Fruit fly (Drosophila melanogaster) whole organism, pupa: ENCODE data around the gene CtsB.

Experiments
- CG10348 ChIP-seq: fragments of 200-800 bp; sonication (Bioruptor generic); IDR thresholded peaks from 2 replicates; pipeline ENCODE4 v1.3.6; 2022; ENCODE audit warnings: missing biosample characterization, missing genetic modification characterization
- CG12605 ChIP-seq: fragments of 200-800 bp; sonication (Bioruptor generic); IDR thresholded peaks from 2 replicates; pipeline ENCODE4 v1.3.6; 2022; ENCODE audit warnings: missing biosample characterization, missing genetic modification characterization
- CG13204 ChIP-seq: fragments of 200-800 bp; sonication (Bioruptor generic); optimal IDR thresholded peaks from 2 replicates; lab custom pipeline; 2018; ENCODE audit warnings: missing biosample characterization, mild to moderate bottlenecking, missing genetic modification characterization, moderate library complexity
- CG14655 ChIP-seq: fragments of 200-800 bp; sonication (Bioruptor generic); optimal IDR thresholded peaks from 3 replicates; lab custom pipeline; 2017; ENCODE audit warnings: mild to moderate bottlenecking, missing biosample characterization, missing genetic modification reagents, missing genetic modification characterization
- CG15710 ChIP-seq: fragments of 200-800 bp; sonication (Bioruptor generic); optimal IDR thresholded peaks from 2 replicates; lab custom pipeline; 2018; ENCODE audit warnings: missing biosample characterization, mild to moderate bottlenecking, missing genetic modification characterization, moderate library complexity
- CG17806 ChIP-seq: fragments of 200-800 bp; sonication (Bioruptor generic); optimal IDR thresholded peaks from 2 replicates; lab custom pipeline; 2018; ENCODE audit warnings: missing biosample characterization, mild to moderate bottlenecking, missing genetic modification characterization, moderate library complexity
- CG32121 ChIP-seq: fragments of 200-800 bp; sonication (Bioruptor generic); IDR thresholded peaks from 2 replicates; pipeline ENCODE4 v1.3.6; 2022; ENCODE audit warnings: missing biosample characterization, missing genetic modification characterization
- CG34367 ChIP-seq: fragments of 200-800 bp; sonication (Bioruptor generic); optimal IDR thresholded peaks from 2 replicates; lab custom pipeline; 2018; ENCODE audit warnings: missing biosample characterization, mild to moderate bottlenecking, missing genetic modification characterization
- CG4496 ChIP-seq: fragments of 200-800 bp; sonication (Bioruptor generic); IDR thresholded peaks from 3 replicates; pipeline ENCODE4 v1.3.6; 2022; ENCODE audit warnings: missing biosample characterization, missing genetic modification characterization
- CG8159 ChIP-seq: fragments of 200-800 bp; sonication (Bioruptor generic); optimal IDR thresholded peaks from 3 replicates; lab custom pipeline; 2018; ENCODE audit warnings: missing biosample characterization, mild to moderate bottlenecking, missing genetic modification characterization, moderate library complexity
- CG8301 ChIP-seq: fragments of 200-800 bp; sonication (Bioruptor generic); optimal IDR thresholded peaks from 2 replicates; lab custom pipeline; 2018; ENCODE audit warnings: missing biosample characterization, mild to moderate bottlenecking, missing genetic modification characterization
- CG9948 ChIP-seq: fragments of 200-800 bp; sonication (Bioruptor generic); optimal IDR thresholded peaks from 2 replicates; lab custom pipeline; 2018; ENCODE audit warnings: missing biosample characterization, mild to moderate bottlenecking, missing genetic modification characterization, moderate library complexity
- D1 ChIP-seq: fragments of 200-800 bp; sonication (Bioruptor generic); optimal IDR thresholded peaks from 2 replicates; lab custom pipeline; 2018; ENCODE audit warnings: missing biosample characterization, mild to moderate bottlenecking, missing genetic modification characterization, moderate library complexity
- EcR ChIP-seq: fragments of 200-800 bp; sonication (Bioruptor generic); optimal IDR thresholded peaks from 3 replicates; lab custom pipeline; 2019; ENCODE audit warnings: missing biosample characterization, missing genetic modification characterization, mild to moderate bottlenecking, moderate library complexity, missing genetic modification reagents
- Ets98B ChIP-seq: fragments of 200-800 bp; sonication (Bioruptor generic); IDR thresholded peaks from 2 replicates; pipeline ENCODE4 v1.3.6; 2022; ENCODE audit warnings: missing biosample characterization, missing genetic modification characterization
- Pif1A ChIP-seq: fragments of 200-800 bp; sonication (Bioruptor generic); optimal IDR thresholded peaks from 3 replicates; lab custom pipeline; 2016; ENCODE audit warnings: missing biosample characterization, missing genetic modification characterization
- Pif1B ChIP-seq: fragments of 200-800 bp; sonication (Bioruptor generic); optimal IDR thresholded peaks from 3 replicates; lab custom pipeline; 2016; ENCODE audit warnings: missing biosample characterization, missing genetic modification characterization
- Snoo ChIP-seq: fragments of 200-800 bp; sonication (Bioruptor generic); optimal IDR thresholded peaks from 3 replicates; lab custom pipeline; 2017; ENCODE audit warnings: missing biosample characterization, mild to moderate bottlenecking, missing genetic modification characterization, inconsistent platforms
- fd96Ca ChIP-seq: fragments of 200-800 bp; sonication (Bioruptor generic); IDR thresholded peaks from 3 replicates; pipeline ENCODE4 v1.3.6; 2022; ENCODE audit warnings: missing biosample characterization, missing genetic modification characterization
- gl ChIP-seq: fragments of 200-800 bp; sonication (Bioruptor generic); optimal IDR thresholded peaks from 2 replicates; lab custom pipeline; 2018; ENCODE audit warnings: missing biosample characterization, mild to moderate bottlenecking, missing genetic modification characterization
- rn ChIP-seq: fragments of 200-800 bp; sonication (Bioruptor generic); IDR thresholded peaks from 2 replicates; pipeline ENCODE4 v1.3.6; 2022; ENCODE audit warnings: missing biosample characterization, missing genetic modification characterization

CtsB gene

DNA sequence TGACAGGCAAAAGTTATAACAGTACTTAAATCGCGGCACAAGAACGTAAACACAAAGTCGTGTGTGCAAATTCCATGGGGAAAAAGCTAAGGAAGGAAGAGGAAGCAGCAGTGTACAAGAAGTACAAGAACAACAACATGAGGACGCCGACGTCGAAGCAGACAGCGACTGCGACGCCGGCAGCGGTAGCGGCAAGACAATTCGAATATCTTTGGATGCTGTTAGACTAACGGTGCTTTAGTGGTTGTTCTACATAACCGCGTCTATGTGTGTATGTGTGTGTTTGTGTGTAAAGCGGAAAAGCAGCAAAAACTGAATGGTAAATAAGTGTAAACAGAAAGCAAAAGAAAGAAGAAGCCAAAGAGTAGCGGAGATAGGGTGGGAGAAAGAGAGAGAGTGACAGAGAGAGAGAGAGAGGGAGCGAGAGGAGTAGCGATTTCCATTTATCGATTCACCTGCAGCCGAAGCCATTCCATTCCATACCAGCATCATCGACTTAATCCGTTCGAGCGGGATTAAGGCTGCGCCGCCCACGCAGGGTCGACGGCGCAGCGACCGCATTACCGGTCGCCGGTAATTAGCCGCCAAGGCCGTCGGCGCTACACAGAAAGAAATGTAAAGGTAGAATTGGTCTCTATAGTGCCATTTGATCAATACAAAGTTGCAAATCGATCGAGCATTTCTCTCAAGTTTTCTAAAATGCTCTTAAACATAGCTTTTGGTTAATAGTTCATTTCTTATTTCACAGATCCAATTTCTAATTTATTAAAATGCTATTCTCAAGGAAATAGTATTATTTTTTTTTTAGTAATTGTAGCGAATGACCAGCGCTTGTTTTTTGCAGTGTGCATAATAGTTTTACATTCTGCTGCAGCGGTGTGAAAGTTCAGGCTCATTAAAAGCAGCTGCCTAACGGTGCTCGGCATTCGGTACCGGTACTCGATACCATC, 2.3 kb upstream of the CtsB start:
- TF ChIP-seq CG15710: peak; percentile 40
- TF ChIP-seq CG34367 (tag; lab: Kevin White, UChicago): no peak
- TF ChIP-seq CG8159 (tag; lab: Kevin White, UChicago): peak; percentile 55
- peak; percentile 48 for TF ChIP-seq CG17806 (tag; lab: Kevin White, UChicago)
- TF ChIP-seq EcR: no peak
- TF ChIP-seq D1 (tag; lab: Kevin White, UChicago): no peak
- no peak for TF ChIP-seq CG10348 (GFP tag; lab: Robert Waterston, UW)
- TF ChIP-seq Pif1B (GFP tag; lab: Kevin White, UChicago): peak; percentile 13
- TF ChIP-seq Snoo: no peak
- no peak for TF ChIP-seq gl (tag; lab: Kevin White, UChicago)
- TF ChIP-seq Ets98B (GFP tag; lab: Robert Waterston, UW): peak; percentile 56
- peak; percentile 83 for TF ChIP-seq CG4496
- TF ChIP-seq CG8301: peak; percentile 58
- TF ChIP-seq Pif1A: peak; percentile 64
- peak; percentile 48 for TF ChIP-seq CG9948
- TF ChIP-seq CG14655: peak; percentile 71
- TF ChIP-seq rn (GFP tag; lab: Robert Waterston, UW): peak; percentile 30; the same call in 1 of the 2 replicates
- TF ChIP-seq CG13204 (GFP tag; lab: Kevin White, UChicago): no peak
- peak; percentile 50; the same call in 1 of the 2 replicates for TF ChIP-seq CG12605 (GFP tag; lab: Robert Waterston, UW)
- peak; percentile 43; the same call in 1 of the 3 replicates for TF ChIP-seq fd96Ca
- TF ChIP-seq CG32121 (GFP tag; lab: Robert Waterston, UW): peak; percentile 73
- TF ChIP-seq, all 21 proteins: peak for 14

DNA sequence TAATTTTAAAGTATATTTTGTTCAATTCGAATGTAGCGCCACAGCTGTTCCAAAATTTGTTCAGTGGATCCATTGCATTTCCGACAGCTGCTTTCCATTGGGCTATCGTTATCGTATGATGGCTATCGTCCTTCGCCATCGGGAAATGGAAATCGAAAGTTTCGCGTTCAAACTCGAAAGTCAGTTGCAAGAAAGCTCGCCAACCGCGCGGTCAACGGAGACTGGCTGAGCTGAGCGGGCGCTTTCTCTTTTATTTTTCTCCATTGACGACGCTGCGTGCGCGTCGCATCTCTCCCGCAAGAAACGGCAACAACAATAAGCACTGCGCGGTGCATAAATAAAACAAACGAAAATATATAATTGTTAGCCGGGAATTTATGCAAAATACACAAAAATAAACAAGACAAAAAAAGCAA, 1.6 kb upstream of the CtsB start, which contains the start of gene inaE:
TSS of gene inaE (plus strand) at position 181 of the 416 bp plus-strand sequence.
- TF ChIP-seq CG4496: 0 out of 3 replicates have a peak, but pooled peaks have one; percentile 40
- TF ChIP-seq Ets98B (GFP tag; lab: Robert Waterston, UW): peak; percentile 46; the same call in 1 of the 2 replicates
- TF ChIP-seq CG13204 (GFP tag; lab: Kevin White, UChicago): no peak
- TF ChIP-seq CG9948: no peak
- TF ChIP-seq Pif1B (GFP tag; lab: Kevin White, UChicago): no peak
- TF ChIP-seq CG12605 (GFP tag; lab: Robert Waterston, UW): no peak
- no peak for TF ChIP-seq gl (tag; lab: Kevin White, UChicago)
- TF ChIP-seq CG8159 (tag; lab: Kevin White, UChicago): no peak
- no peak for TF ChIP-seq CG14655
- TF ChIP-seq CG10348 (GFP tag; lab: Robert Waterston, UW): no peak
- TF ChIP-seq CG8301: no peak
- TF ChIP-seq CG32121 (GFP tag; lab: Robert Waterston, UW): no peak
- TF ChIP-seq Snoo: peak; percentile 24
- no peak for TF ChIP-seq EcR
- peak; percentile 21 for TF ChIP-seq Pif1A
- peak; percentile 44; the same call in 1 of the 3 replicates for TF ChIP-seq fd96Ca
- TF ChIP-seq CG17806 (tag; lab: Kevin White, UChicago): no peak
- TF ChIP-seq D1 (tag; lab: Kevin White, UChicago): no peak
- TF ChIP-seq rn (GFP tag; lab: Robert Waterston, UW): no peak
- no peak for TF ChIP-seq CG15710
- TF ChIP-seq CG34367 (tag; lab: Kevin White, UChicago): no peak

DNA sequence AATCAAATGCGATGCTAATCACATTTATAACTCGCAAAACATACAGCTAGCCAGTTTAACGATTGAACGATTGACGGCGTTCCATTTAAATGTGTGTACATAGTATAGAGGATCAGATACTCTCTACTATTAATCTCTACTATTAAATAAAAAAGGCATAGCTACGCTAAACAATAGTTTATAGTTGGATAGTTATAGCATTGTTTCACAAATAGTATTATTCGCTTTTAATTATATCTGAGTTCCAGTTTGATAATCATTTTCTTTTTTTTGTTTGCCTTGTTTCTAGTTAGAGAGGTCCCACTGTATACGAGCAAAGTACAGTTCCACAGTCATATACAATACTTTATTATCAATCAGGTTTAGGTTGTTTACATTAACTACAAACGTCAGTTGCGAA, 2.3 kb downstream of the CtsB start:
- no peak for TF ChIP-seq CG13204 (GFP tag; lab: Kevin White, UChicago)
- TF ChIP-seq CG4496: peak; percentile 55; the same call in 1 of the 3 replicates
- peak; percentile 65 for TF ChIP-seq CG32121 (GFP tag; lab: Robert Waterston, UW)
- no peak for TF ChIP-seq CG15710
- no peak for TF ChIP-seq Pif1A
- TF ChIP-seq Snoo: no peak
- no peak for TF ChIP-seq rn (GFP tag; lab: Robert Waterston, UW)
- TF ChIP-seq CG34367 (tag; lab: Kevin White, UChicago): no peak
- no peak for TF ChIP-seq CG14655
- no peak for TF ChIP-seq CG9948
- no peak for TF ChIP-seq EcR
- TF ChIP-seq Ets98B (GFP tag; lab: Robert Waterston, UW): peak; percentile 33; the same call in 1 of the 2 replicates
- TF ChIP-seq CG17806 (tag; lab: Kevin White, UChicago): no peak
- peak; percentile 4 for TF ChIP-seq gl (tag; lab: Kevin White, UChicago)
- no peak for TF ChIP-seq D1 (tag; lab: Kevin White, UChicago)
- TF ChIP-seq fd96Ca: no peak
- TF ChIP-seq CG12605 (GFP tag; lab: Robert Waterston, UW): 0 out of 2 replicates have a peak, but pooled peaks have one; percentile 41
- no peak for TF ChIP-seq CG8159 (tag; lab: Kevin White, UChicago)
- no peak for TF ChIP-seq CG8301
- no peak for TF ChIP-seq CG10348 (GFP tag; lab: Robert Waterston, UW)
- TF ChIP-seq Pif1B (GFP tag; lab: Kevin White, UChicago): no peak
- TF ChIP-seq, all 21 proteins: peak for 5

DNA sequence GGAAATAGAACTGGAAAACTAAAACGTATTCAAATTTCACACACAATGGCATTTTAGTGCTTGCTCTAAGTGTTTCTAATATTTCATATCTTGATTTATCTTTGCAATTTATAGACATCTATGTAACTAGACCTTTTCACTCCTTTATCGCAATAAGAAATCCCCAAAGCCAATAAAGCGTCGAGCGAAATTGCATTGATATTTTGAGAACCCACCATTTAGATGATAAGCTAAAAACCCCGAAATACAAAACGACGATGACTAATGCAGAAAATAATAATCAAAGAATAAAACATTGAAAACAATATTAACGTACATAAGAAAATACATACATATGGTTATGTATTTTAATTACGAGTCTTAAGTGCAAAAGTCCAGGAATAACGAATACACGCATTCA, 3.4 kb downstream of the CtsB start:
- TF ChIP-seq fd96Ca (no peak), Snoo (no peak), Ets98B (GFP tag; lab: Robert Waterston, UW) (no peak), CG17806 (tag; lab: Kevin White, UChicago) (no peak), CG8159 (tag; lab: Kevin White, UChicago) (no peak), Pif1B (GFP tag; lab: Kevin White, UChicago) (no peak), CG8301 (no peak)
- TF ChIP-seq, all 21 proteins: peak for 0

DNA sequence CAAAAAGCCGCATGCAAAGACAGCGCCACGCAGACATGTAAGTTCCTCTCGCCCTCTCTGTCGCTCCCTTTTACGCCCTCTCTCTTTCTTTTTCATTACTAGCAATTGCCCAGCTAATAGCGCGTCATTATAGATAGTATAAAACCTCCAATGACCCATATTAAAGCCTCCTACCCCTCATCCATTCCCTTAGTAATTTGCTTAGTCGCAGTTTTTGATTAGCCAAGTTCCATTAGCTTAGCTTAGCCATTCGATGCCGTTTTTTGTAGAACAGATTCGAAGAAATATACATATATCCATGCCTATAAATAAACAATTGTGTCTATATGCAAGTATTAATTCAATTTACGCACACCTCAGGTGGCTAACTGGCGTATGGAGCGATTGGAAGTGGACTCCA, 11.2 kb downstream of the CtsB start:
- TF ChIP-seq CG17806 (tag; lab: Kevin White, UChicago) (no peak), Ets98B (GFP tag; lab: Robert Waterston, UW) (no peak), rn (GFP tag; lab: Robert Waterston, UW) (no peak), CG4496 (no peak), CG15710 (no peak), CG8301 (no peak)
